Worm (Caenorhabditis elegans) whole organism, L1 larva: ENCODE data around the gene swp-1.

Experiments used
- C04F5.9 ChIP-seq: sonication (generic microtip); optimal IDR thresholded peaks from 2 replicates; lab custom pipeline; 2016; ENCODE audit warnings: missing genetic modification characterization, missing compliant biosample characterization
- alr-1 ChIP-seq: fragments of 200-800 bp; sonication (Bioruptor generic); optimal IDR thresholded peaks from 2 replicates; lab custom pipeline; 2018; ENCODE audit warnings: borderline replicate concordance, mild to moderate bottlenecking, missing genetic modification characterization, missing compliant biosample characterization
- aly-2 ChIP-seq: fragments of 150-350 bp; optimal IDR thresholded peaks from 2 replicates; lab custom pipeline; 2014; ENCODE audit warnings: missing biosample characterization, missing genetic modification characterization
- blmp-1 ChIP-seq: fragments of 150-350 bp; optimal IDR thresholded peaks from 2 replicates; lab custom pipeline; 2014; ENCODE audit warnings: missing biosample characterization, missing genetic modification characterization
- ceh-82 ChIP-seq, 3 experiments: fragments of 150-350 bp in 1 of 3; sonication (generic microtip) in 2 of 3; optimal IDR thresholded peaks; 2 replicates each; lab custom pipeline; 2014 to 2017; ENCODE audit warnings: missing biosample characterization in 3 of 3, missing genetic modification characterization in 3 of 3
- dpl-1 ChIP-seq, 3 experiments: fragments of 150-350 bp in 2 of 3; sonication (generic microtip) in 1 of 3; optimal IDR thresholded peaks; 2 replicates each; lab custom pipeline; 2014 to 2017; ENCODE audit warnings: missing biosample characterization in 3 of 3, missing genetic modification characterization in 3 of 3, missing genetic modification reagents in 3 of 3
- efl-1 ChIP-seq, 4 experiments: fragments of 150-350 bp; optimal IDR thresholded peaks in 3 of 4; peaks in 1 of 4; 1 replicate in 1 of 4; 2 replicates in 3 of 4; lab custom pipeline; 2014; ENCODE audit warnings: missing biosample characterization in 2 of 4, missing genetic modification characterization in 2 of 4, missing genetic modification reagents in 2 of 4
- egl-13 ChIP-seq: sonication (generic microtip); optimal IDR thresholded peaks from 2 replicates; lab custom pipeline; 2016; ENCODE audit warnings: missing genotype, missing genetic modification reagents, missing genetic modification characterization, missing compliant biosample characterization
- ets-5 ChIP-seq: fragments of 200-800 bp; sonication (Bioruptor generic); IDR thresholded peaks from 2 replicates; pipeline ENCODE4 v1.3.6; 2022; ENCODE audit warnings: missing genetic modification characterization, missing compliant biosample characterization
- fkh-4 ChIP-seq: sonication (generic microtip); optimal IDR thresholded peaks from 2 replicates; lab custom pipeline; 2016; ENCODE audit warnings: missing compliant biosample characterization, missing genetic modification characterization, borderline replicate concordance
- hlh-17 ChIP-seq: fragments of 200-800 bp; sonication (Bioruptor generic); optimal IDR thresholded peaks from 2 replicates; lab custom pipeline; 2018; ENCODE audit warnings: missing genetic modification characterization, mild to moderate bottlenecking, missing compliant biosample characterization, moderate library complexity, borderline replicate concordance
- hpl-2 ChIP-seq: fragments of 150-350 bp; optimal IDR thresholded peaks from 2 replicates; lab custom pipeline; 2014; ENCODE audit warnings: missing biosample characterization, missing genetic modification reagents, missing genetic modification characterization
- jun-1 ChIP-seq: fragments of 150-350 bp; optimal IDR thresholded peaks from 2 replicates; lab custom pipeline; 2014; ENCODE audit warnings: missing biosample characterization, missing genetic modification reagents, missing genetic modification characterization
- lin-14 ChIP-seq: fragments of 200-800 bp; sonication (Bioruptor generic); optimal IDR thresholded peaks from 2 replicates; lab custom pipeline; 2018; ENCODE audit warnings: mild to moderate bottlenecking, missing genetic modification characterization, moderate library complexity, missing compliant biosample characterization
- lin-35 ChIP-seq, 2 experiments: fragments of 150-350 bp; optimal IDR thresholded peaks; 2 replicates each; lab custom pipeline; 2014; ENCODE audit warnings: missing biosample characterization in 2 of 2, missing genetic modification characterization in 2 of 2, missing genetic modification reagents in 2 of 2
- lsy-2 ChIP-seq, 2 experiments: fragments of 150-350 bp; optimal IDR thresholded peaks; 2 replicates each; lab custom pipeline; 2014; ENCODE audit warnings: missing biosample characterization in 2 of 2, missing genetic modification characterization in 2 of 2
- nhr-28 ChIP-seq: fragments of 150-350 bp; optimal IDR thresholded peaks from 2 replicates; lab custom pipeline; 2014; ENCODE audit warnings: missing biosample characterization, missing genetic modification characterization
- nhr-47 ChIP-seq: sonication (generic microtip); optimal IDR thresholded peaks from 2 replicates; lab custom pipeline; 2016; ENCODE audit warnings: mild to moderate bottlenecking, missing genetic modification characterization, moderate library complexity, missing compliant biosample characterization
- nhr-71 ChIP-seq: sonication (generic microtip); optimal IDR thresholded peaks from 2 replicates; lab custom pipeline; 2016; ENCODE audit warnings: mild to moderate bottlenecking, missing genetic modification characterization, moderate library complexity, missing compliant biosample characterization
- nhr-76 ChIP-seq: sonication (generic microtip); optimal IDR thresholded peaks from 2 replicates; lab custom pipeline; 2017; ENCODE audit warnings: missing biosample characterization, missing genetic modification characterization
- nhr-84 ChIP-seq: sonication (generic microtip); optimal IDR thresholded peaks from 2 replicates; lab custom pipeline; 2017; ENCODE audit warnings: missing biosample characterization, missing genetic modification characterization
- nhr-85 ChIP-seq: sonication (generic microtip); peaks from one replicate; lab custom pipeline; 2016; ENCODE audit warnings: missing genetic modification characterization, inconsistent platforms, missing compliant biosample characterization
- pag-3 ChIP-seq: sonication (generic microtip); optimal IDR thresholded peaks from 2 replicates; lab custom pipeline; 2017; ENCODE audit warnings: missing genetic modification characterization, mild to moderate bottlenecking, missing compliant biosample characterization, antibody characterized with exemption, borderline replicate concordance; ENCODE audit not compliant: insufficient read depth
- skn-1 ChIP-seq: fragments of 150-350 bp; optimal IDR thresholded peaks from 2 replicates; lab custom pipeline; 2014; ENCODE audit warnings: missing biosample characterization, missing genetic modification characterization
- snu-23 ChIP-seq: sonication (generic microtip); optimal IDR thresholded peaks from 2 replicates; lab custom pipeline; 2016; ENCODE audit warnings: missing genetic modification characterization, missing compliant biosample characterization
- sptf-1 ChIP-seq: fragments of 150-350 bp; optimal IDR thresholded peaks from 2 replicates; lab custom pipeline; 2014; ENCODE audit warnings: missing biosample characterization, missing genetic modification characterization
- sup-37 ChIP-seq: fragments of 200-800 bp; sonication (Bioruptor generic); optimal IDR thresholded peaks from 2 replicates; lab custom pipeline; 2018; ENCODE audit warnings: mild to moderate bottlenecking, missing genetic modification characterization, missing compliant biosample characterization
- vab-15 ChIP-seq: sonication (generic microtip); optimal IDR thresholded peaks from 2 replicates; lab custom pipeline; 2017; ENCODE audit warnings: missing genotype, mild to moderate bottlenecking, missing genetic modification characterization, missing compliant biosample characterization
- zag-1 ChIP-seq: fragments of 150-350 bp; optimal IDR thresholded peaks from 2 replicates; lab custom pipeline; 2014; ENCODE audit warnings: missing biosample characterization, missing genetic modification characterization
- zip-4 ChIP-seq: fragments of 200-800 bp; sonication (Bioruptor generic); optimal IDR thresholded peaks from 2 replicates; lab custom pipeline; 2018; ENCODE audit warnings: mild to moderate bottlenecking, missing genetic modification characterization, moderate library complexity, missing compliant biosample characterization
- ztf-4 ChIP-seq: fragments of 150-350 bp; optimal IDR thresholded peaks from 2 replicates; lab custom pipeline; 2014; ENCODE audit warnings: missing biosample characterization, missing genetic modification characterization

The swp-1 gene

ce11 chrIII:5720266-5721019 lies 15.1 kb upstream of the swp-1 start (continued):
- TF ChIP-seq sup-37 (GFP tag; lab: Kevin White, UChicago) (no peak), skn-1 (no peak), snu-23 (no peak), ets-5 (GFP tag; lab: Robert Waterston, UW) (no peak), sptf-1 (tag; lab: Kevin White, UChicago) (no peak), ztf-4 (tag; lab: Kevin White, UChicago) (no peak), egl-13 (tag; lab: Kevin White, UChicago) (no peak), jun-1 (tag; lab: Kevin White, UChicago) (no peak), ceh-82 (tag; optimal IDR thresholded peaks at IDR 0.05; lab: Kevin White, UChicago) (no peak)

- TF ChIP-seq ets-5 (GFP tag; lab: Robert Waterston, UW) (no peak), zip-4 (GFP tag; lab: Kevin White, UChicago) (no peak), lin-35 (GFP tag; optimal IDR thresholded peaks at IDR 0.05; lab: Kevin White, UChicago) (peak; percentile 76 to 81), lsy-2 (tag; optimal IDR thresholded peaks at IDR 0.05; lab: Kevin White, UChicago) (peak in 1 of 2 experiments; percentile 4), ceh-82 (tag; optimal IDR thresholded peaks at IDR 0.05; lab: Kevin White, UChicago) (no peak), efl-1 (optimal IDR thresholded peaks at IDR 0.05; lab: Kevin White, UChicago) (peak; percentile 75 to 98), efl-1 (GFP tag; optimal IDR thresholded peaks at IDR 0.05 in 1 of 2; lab: Kevin White, UChicago) (peak; percentile 72 to 96), alr-1 (tag; lab: Kevin White, UChicago) (no peak), dpl-1 (GFP tag; optimal IDR thresholded peaks at IDR 0.05; lab: Kevin White, UChicago) (peak; percentile 46 to 80 (median 71))
Measured at ce11 chrIII:5719832-5720194, 14.5 kb upstream of the swp-1 start.

DNA sequence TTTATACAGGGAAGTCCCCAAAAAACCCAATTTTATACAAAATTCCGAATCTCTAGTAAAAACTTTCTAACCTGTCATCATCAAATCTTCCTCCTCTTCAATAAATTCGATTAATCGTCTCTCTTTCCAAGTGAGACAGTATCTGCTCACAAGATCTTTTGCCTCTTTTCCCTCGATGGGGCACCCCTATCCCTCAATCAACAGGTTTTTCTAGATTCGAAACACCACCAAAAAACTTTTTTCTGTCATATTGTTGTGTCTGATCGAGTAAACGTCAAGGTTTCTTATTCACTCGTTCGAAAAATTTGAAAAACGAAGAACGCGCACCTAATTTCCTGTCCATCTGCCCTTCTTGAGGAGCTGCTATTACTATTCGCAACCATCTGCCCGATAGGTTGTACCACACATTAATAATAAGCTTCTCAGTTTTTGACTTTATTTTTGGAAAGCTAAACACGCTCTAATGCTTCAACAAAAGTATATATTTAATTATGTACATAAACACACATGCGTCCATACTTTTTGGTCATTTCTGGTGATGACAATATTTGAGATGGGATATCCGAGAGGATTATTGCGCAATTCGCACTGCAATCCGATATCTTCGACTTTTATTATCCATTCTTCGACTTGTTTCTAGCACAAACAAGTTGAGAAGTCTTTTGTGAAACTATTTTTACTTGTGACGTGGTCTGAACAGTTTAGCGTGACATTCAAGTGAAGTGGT lies 13.9 kb upstream of the swp-1 start:
- no peak for TF ChIP-seq pag-3
- peak; percentile 6 for TF ChIP-seq blmp-1
- no peak for TF ChIP-seq egl-13 (tag; lab: Kevin White, UChicago)
- peak; percentile 70 for TF ChIP-seq nhr-85
- TF ChIP-seq hpl-2 (GFP tag; lab: Kevin White, UChicago) = no peak
- no peak for TF ChIP-seq zip-4 (GFP tag; lab: Kevin White, UChicago)
- TF ChIP-seq C04F5.9 (tag; lab: Kevin White, UChicago) = no peak
- TF ChIP-seq nhr-76 (tag; lab: Kevin White, UChicago) = no peak
- TF ChIP-seq lin-14 = peak; percentile 24
- TF ChIP-seq ets-5 (GFP tag; lab: Robert Waterston, UW) = no peak
- TF ChIP-seq nhr-71 (tag; lab: Kevin White, UChicago) = no peak
- TF ChIP-seq, all 84 proteins: peak for 3

DNA sequence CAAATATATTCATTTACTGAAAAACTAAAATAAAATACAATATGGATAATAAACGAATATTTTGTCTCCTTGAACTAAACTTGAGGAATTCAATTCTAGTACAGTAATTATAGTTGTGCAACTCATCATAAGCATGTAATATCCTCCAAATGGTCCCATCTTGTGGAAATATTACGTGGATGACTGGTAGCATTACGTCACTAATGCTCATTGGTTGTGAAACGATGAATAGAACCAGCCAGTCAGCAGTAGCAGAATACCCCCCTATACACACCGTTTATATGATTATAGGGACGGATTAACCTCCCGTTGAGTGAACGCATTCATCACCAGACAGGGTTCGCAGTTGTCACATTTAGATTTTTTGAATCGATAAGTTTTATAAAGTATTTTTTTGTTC lies 13.1 kb upstream of the swp-1 start:
- TF ChIP-seq zag-1 = no peak
- TF ChIP-seq nhr-84 (tag; lab: Kevin White, UChicago) = no peak
- TF ChIP-seq nhr-47 = no peak
- TF ChIP-seq aly-2 = no peak
- no peak for TF ChIP-seq nhr-85
- no peak for TF ChIP-seq fkh-4 (tag; lab: Kevin White, UChicago)
- no peak for TF ChIP-seq sup-37 (GFP tag; lab: Kevin White, UChicago)
- no peak for TF ChIP-seq hlh-17 (GFP tag; lab: Kevin White, UChicago)
- TF ChIP-seq ceh-82 (tag; optimal IDR thresholded peaks at IDR 0.05; lab: Kevin White, UChicago) = no peak
- no peak for TF ChIP-seq nhr-28 (tag; lab: Kevin White, UChicago)
- no peak for TF ChIP-seq vab-15 (tag; lab: Kevin White, UChicago)
